Fruit fly (Drosophila melanogaster) whole organism, prepupa: ENCODE measurements around the gene elB.

Experiments used
- CG15336 ChIP-seq: fragments of 200-800 bp; sonication (Bioruptor generic); IDR thresholded peaks from 2 replicates; pipeline ENCODE4 v1.3.6; 2022; ENCODE audit warnings: missing biosample characterization, missing genetic modification characterization
- CG1621 ChIP-seq: fragments of 200-800 bp; sonication (Bioruptor generic); optimal IDR thresholded peaks from 3 replicates; lab custom pipeline; 2018; ENCODE audit warnings: missing biosample characterization, mild to moderate bottlenecking, missing genetic modification characterization
- CG32006 ChIP-seq: fragments of 200-800 bp; sonication (Bioruptor generic); optimal IDR thresholded peaks from 3 replicates; lab custom pipeline; 2017; ENCODE audit warnings: missing biosample characterization, mild to moderate bottlenecking, missing genetic modification characterization
- CG4318 ChIP-seq: fragments of 200-800 bp; sonication (Bioruptor generic); optimal IDR thresholded peaks from 3 replicates; lab custom pipeline; 2017; ENCODE audit warnings: missing biosample characterization, mild to moderate bottlenecking, missing genetic modification characterization
- CG6163 ChIP-seq: fragments of 200-800 bp; sonication (Bioruptor generic); IDR thresholded peaks from 3 replicates; pipeline ENCODE4 v1.3.6; 2022; ENCODE audit warnings: missing biosample characterization, missing genetic modification characterization
- CG6854 ChIP-seq: fragments of 200-800 bp; sonication (Bioruptor generic); optimal IDR thresholded peaks from 2 replicates; lab custom pipeline; 2017; ENCODE audit warnings: missing biosample characterization, mild to moderate bottlenecking, missing genetic modification characterization
- Gug ChIP-seq: fragments of 200-800 bp; sonication (Bioruptor generic); IDR thresholded peaks from 2 replicates; pipeline ENCODE4 v1.3.6; 2022; ENCODE audit warnings: missing biosample characterization, missing genetic modification characterization
- Hr39 ChIP-seq: fragments of 200-800 bp; sonication (Bioruptor generic); optimal IDR thresholded peaks from 2 replicates; lab custom pipeline; 2016; ENCODE audit warnings: missing biosample characterization, missing genetic modification characterization
- Smox ChIP-seq: fragments of 200-800 bp; sonication (Bioruptor generic); optimal IDR thresholded peaks from 3 replicates; lab custom pipeline; 2016; ENCODE audit warnings: missing biosample characterization, missing genetic modification characterization
- salr ChIP-seq, 2 experiments: fragments of 200-800 bp; sonication (Bioruptor generic); optimal IDR thresholded peaks; 3 replicates each; lab custom pipeline; 2016 to 2018; ENCODE audit warnings: missing biosample characterization in 2 of 2, missing genetic modification characterization in 2 of 2, mild to moderate bottlenecking in 1 of 2

- no peak for TF ChIP-seq salr (GFP tag; optimal IDR thresholded peaks at IDR 0.05; lab: Kevin White, UChicago)
- peak; percentile 62; the same call in 1 of the 3 replicates for TF ChIP-seq CG6163 (GFP tag; lab: Robert Waterston, UW)
- peak; percentile 73; the same call in 1 of the 2 replicates for TF ChIP-seq CG15336
- TF ChIP-seq CG4318 (GFP tag; lab: Kevin White, UChicago), result no peak
- TF ChIP-seq Smox (GFP tag; lab: Kevin White, UChicago), result no peak
- TF ChIP-seq CG32006 (GFP tag; lab: Kevin White, UChicago), result no peak
- no peak for TF ChIP-seq Gug (GFP tag; lab: Robert Waterston, UW)
- TF ChIP-seq Hr39 (GFP tag; lab: Kevin White, UChicago), result no peak
- peak; percentile 70 for TF ChIP-seq CG1621 (tag; lab: Kevin White, UChicago)
- peak; percentile 76 for TF ChIP-seq CG6854 (GFP tag; lab: Kevin White, UChicago)
Observed at dm6 chr2L:14409428-14409933, at the start of gene elB.
